Worm (Caenorhabditis elegans): ENCODE results near the gene daf-37.

Gene daf-37

DNA sequence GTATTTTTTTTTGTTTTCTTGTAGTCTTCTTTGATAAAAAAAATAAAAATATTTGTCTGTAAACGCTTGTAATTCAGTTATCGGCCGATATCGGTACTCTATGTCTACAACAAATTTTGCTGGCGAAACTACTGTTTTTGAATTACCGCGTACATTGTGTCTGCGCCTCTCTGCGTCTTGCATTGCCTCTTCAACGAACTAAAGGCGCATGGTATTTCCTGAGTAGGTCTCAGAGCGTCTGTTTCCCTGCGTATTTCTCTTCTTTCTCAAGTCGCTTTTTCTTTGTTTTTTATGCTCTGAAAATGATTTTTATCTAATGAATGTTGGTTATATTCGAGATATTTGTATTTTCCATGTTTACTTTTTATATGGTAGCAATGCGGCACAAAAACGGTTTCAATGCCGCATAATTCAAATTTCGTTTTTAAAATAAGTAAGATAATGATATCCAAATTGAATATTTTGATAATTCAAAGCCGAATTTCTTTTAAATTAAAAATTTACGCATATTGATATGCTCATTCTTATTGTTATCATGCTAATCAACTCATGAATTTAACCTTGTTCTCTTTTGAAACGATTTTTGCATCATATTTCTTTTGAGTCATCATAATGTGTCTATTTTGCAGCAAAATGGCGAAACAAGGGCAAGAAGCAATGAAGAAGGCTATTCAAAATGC, 42.9 kb upstream of the daf-37 start, which contains the start of gene phb-2 (continued):
- no peak for TF ChIP-seq aly-2 (tag; optimal IDR thresholded peaks at IDR 0.05)
- TF ChIP-seq spr-3 (GFP tag; optimal IDR thresholded peaks at IDR 0.05): no peak
- no peak for TF ChIP-seq daf-12 (tag; optimal IDR thresholded peaks at IDR 0.05)
- TF ChIP-seq mxl-3 (GFP tag; optimal IDR thresholded peaks at IDR 0.05): no peak
- peak; percentile 41 for TF ChIP-seq nhr-11 (tag; optimal IDR thresholded peaks at IDR 0.05)

ce11 chrII:6248503-6248902, 40.5 kb upstream of the daf-37 start:
- TF ChIP-seq dmd-9 (GFP tag; IDR thresholded peaks at IDR 0.05): 0 out of 2 replicates have a peak, but pooled peaks have one; percentile 35
- TF ChIP-seq Y5F2A.4 (GFP tag; optimal IDR thresholded peaks at IDR 0.05): peak; percentile 67
- no peak for TF ChIP-seq nhr-10 (tag; optimal IDR thresholded peaks at IDR 0.05)
- peak; percentile 67; the same call in 1 of the 2 replicates for TF ChIP-seq php-3 (GFP tag; IDR thresholded peaks at IDR 0.05)
- peak; percentile 40 for TF ChIP-seq dpl-1 (GFP tag; optimal IDR thresholded peaks at IDR 0.05)
- no peak for TF ChIP-seq nhr-77 (tag; optimal IDR thresholded peaks at IDR 0.05)
- peak; percentile 30 for TF ChIP-seq nhr-48 (tag; optimal IDR thresholded peaks at IDR 0.05)
- TF ChIP-seq zfp-3 (GFP tag; conservative IDR thresholded peaks at IDR 0.05): peak; percentile 51; the same call in 1 of the 2 replicates
- TF ChIP-seq Y105C5A.15 (GFP tag; IDR thresholded peaks at IDR 0.05): peak; percentile 21; the same call in 1 of the 2 replicates
- 0 out of 2 replicates have a peak, but pooled peaks have one; percentile 25 for TF ChIP-seq ZK337.2 (GFP tag; IDR thresholded peaks at IDR 0.05)
- TF ChIP-seq F44E2.7 (GFP tag; IDR thresholded peaks at IDR 0.05): no peak
- peak; percentile 18 for TF ChIP-seq duxl-1 (tag; optimal IDR thresholded peaks at IDR 0.05; ENCODE audit: poor library complexity)
- peak in 1 of 2 experiments; percentile 54 for TF ChIP-seq daf-16 (GFP tag; optimal IDR thresholded peaks at IDR 0.05)
- peak; percentile 39 for TF ChIP-seq daf-16 (tag; optimal IDR thresholded peaks at IDR 0.05)
- TF ChIP-seq arid-1 (GFP tag; conservative IDR thresholded peaks at IDR 0.05): peak; percentile 67; the same call in 1 of the 2 replicates
- TF ChIP-seq daf-19 (GFP tag; conservative IDR thresholded peaks at IDR 0.05): peak; percentile 22; the same call in 1 of the 2 replicates
- peak; percentile 48 for TF ChIP-seq hlh-30 (tag; optimal IDR thresholded peaks at IDR 0.05; ENCODE audit: insufficient read depth)
- peak; percentile 11; the same call in 1 of the 2 replicates for TF ChIP-seq set-16 (GFP tag; IDR thresholded peaks at IDR 0.05)
- TF ChIP-seq R02D3.7 (tag; optimal IDR thresholded peaks at IDR 0.05): no peak
- TF ChIP-seq unc-130 (GFP tag; optimal IDR thresholded peaks at IDR 0.05): peak; percentile 13
- TF ChIP-seq lin-39 (tag; optimal IDR thresholded peaks at IDR 0.05): no peak
- no peak; the same call in 1 of the 2 replicates for TF ChIP-seq F26F4.8 (GFP tag; conservative IDR thresholded peaks at IDR 0.05)
- TF ChIP-seq pha-4 (GFP tag; IDR thresholded peaks at IDR 0.05): peak; percentile 57; the same call in 1 of the 2 replicates
- TF ChIP-seq pha-4 (tag; optimal IDR thresholded peaks at IDR 0.05): no peak
- TF ChIP-seq ztf-11 (tag; optimal IDR thresholded peaks at IDR 0.05): no peak
- TF ChIP-seq nhr-41 (GFP tag; IDR thresholded peaks at IDR 0.05): 0 out of 2 replicates have a peak, but pooled peaks have one; percentile 16
- no peak for TF ChIP-seq Y75B8A.6 (GFP tag; IDR thresholded peaks at IDR 0.05)
- peak; percentile 70 for TF ChIP-seq dve-1 (tag; optimal IDR thresholded peaks at IDR 0.05; ENCODE audit: insufficient read depth)
- TF ChIP-seq tra-1 (GFP tag; IDR thresholded peaks at IDR 0.05): 0 out of 2 replicates have a peak, but pooled peaks have one; percentile 45
- 0 out of 2 replicates have a peak, but pooled peaks have one; percentile 13 for TF ChIP-seq mxl-2 (GFP tag; conservative IDR thresholded peaks at IDR 0.05)
- peak; percentile 34 for TF ChIP-seq hlh-11 (tag; optimal IDR thresholded peaks at IDR 0.05)
- no peak for TF ChIP-seq F10B5.3 (tag; optimal IDR thresholded peaks at IDR 0.05)
- TF ChIP-seq lin-38 (GFP tag; IDR thresholded peaks at IDR 0.05): peak; percentile 70
- peak; percentile 77 for TF ChIP-seq snpc-1.2 (GFP tag; IDR thresholded peaks at IDR 0.05)
- TF ChIP-seq nhr-6 (tag; optimal IDR thresholded peaks at IDR 0.05): peak; percentile 72
- TF ChIP-seq lin-1 (GFP tag; IDR thresholded peaks at IDR 0.05): peak; percentile 76
- TF ChIP-seq vab-7 (GFP tag; IDR thresholded peaks at IDR 0.05): no peak; the same call in 1 of the 2 replicates
- TF ChIP-seq D1046.2 (GFP tag; IDR thresholded peaks at IDR 0.05): peak; percentile 77; the same call in 1 of the 2 replicates
- TF ChIP-seq hmg-1.1 (GFP tag; IDR thresholded peaks at IDR 0.05): peak; percentile 58
- peak; percentile 51 for TF ChIP-seq mep-1 (tag; optimal IDR thresholded peaks at IDR 0.05)
- TF ChIP-seq nhr-42 (GFP tag; IDR thresholded peaks at IDR 0.05): no peak
- peak; percentile 70 for TF ChIP-seq lim-7 (GFP tag; IDR thresholded peaks at IDR 0.05)
- TF ChIP-seq dmd-6 (GFP tag; IDR thresholded peaks at IDR 0.05): peak; percentile 38; the same call in 1 of the 2 replicates
